Fruit fly (Drosophila melanogaster) whole organism, embryonic: Measurements from ENCODE around the gene Dlip1.

Experiments used
- Asciz ChIP-seq: fragments of 200-800 bp; sonication (Bioruptor generic); optimal IDR thresholded peaks from 2 replicates; lab custom pipeline; 2017; ENCODE audit warnings: missing biosample characterization, mild to moderate bottlenecking, missing genetic modification characterization, missing genetic modification reagents
- Awh ChIP-seq: fragments of 200-800 bp; sonication (Bioruptor generic); IDR thresholded peaks from 2 replicates; pipeline ENCODE4, ENCODE4 v1.3.6; 2022; ENCODE audit warnings: missing biosample characterization, missing genetic modification characterization
- B-H2 ChIP-seq: fragments of 200-800 bp; sonication (Bioruptor generic); optimal IDR thresholded peaks from 2 replicates; lab custom pipeline; 2018; ENCODE audit warnings: missing biosample characterization, mild to moderate bottlenecking, missing genetic modification characterization
- BtbVII ChIP-seq: fragments of 200-800 bp; sonication (Bioruptor generic); optimal IDR thresholded peaks from 3 replicates; lab custom pipeline; 2017; ENCODE audit warnings: missing biosample characterization, mild to moderate bottlenecking, missing genetic modification characterization
- C15 ChIP-seq: fragments of 200-800 bp; sonication (Bioruptor generic); IDR thresholded peaks from 3 replicates; pipeline ENCODE4 v1.3.6; 2022; ENCODE audit warnings: missing biosample characterization, missing genetic modification characterization
- CG10565 ChIP-seq: fragments of 200-800 bp; sonication (Bioruptor generic); optimal IDR thresholded peaks from 3 replicates; lab custom pipeline; 2016; ENCODE audit warnings: missing biosample characterization, mild to moderate bottlenecking, missing genetic modification characterization
- CG11456 ChIP-seq: fragments of 200-800 bp; sonication (Bioruptor generic); IDR thresholded peaks from 3 replicates; pipeline ENCODE4 v1.3.6; 2022; ENCODE audit warnings: missing biosample characterization, missing genetic modification characterization
- CG12104 ChIP-seq: fragments of 200-800 bp; sonication (Bioruptor generic); optimal IDR thresholded peaks from 3 replicates; lab custom pipeline; 2016; ENCODE audit warnings: missing biosample characterization, missing genetic modification characterization
- CG12155 ChIP-seq: fragments of 200-800 bp; sonication (Bioruptor generic); optimal IDR thresholded peaks from 3 replicates; lab custom pipeline; 2016; ENCODE audit warnings: missing biosample characterization, missing genetic modification characterization
- CG12391 ChIP-seq: fragments of 200-800 bp; sonication (Bioruptor generic); optimal IDR thresholded peaks from 3 replicates; lab custom pipeline; 2018; ENCODE audit warnings: missing biosample characterization, mild to moderate bottlenecking, missing genetic modification characterization, moderate library complexity
- CG18011 ChIP-seq: fragments of 200-800 bp; sonication (Bioruptor generic); optimal IDR thresholded peaks from 2 replicates; lab custom pipeline; 2017; ENCODE audit warnings: missing biosample characterization, missing genetic modification characterization, mild to moderate bottlenecking, moderate library complexity, missing genotype
- CG2199 ChIP-seq: fragments of 200-800 bp; sonication (Bioruptor generic); IDR thresholded peaks from 3 replicates; pipeline ENCODE4 v1.3.6; 2022; ENCODE audit warnings: missing biosample characterization, missing genetic modification characterization
- CG2678 ChIP-seq: fragments of 200-800 bp; sonication (Bioruptor generic); optimal IDR thresholded peaks from 3 replicates; lab custom pipeline; 2019; ENCODE audit warnings: missing biosample characterization, mild to moderate bottlenecking, missing genetic modification characterization, moderate library complexity
- CG31388 ChIP-seq: fragments of 200-800 bp; sonication (Bioruptor generic); optimal IDR thresholded peaks from 2 replicates; lab custom pipeline; 2016; ENCODE audit warnings: missing biosample characterization, missing genetic modification characterization
- CG32532 ChIP-seq: fragments of 200-800 bp; sonication (Bioruptor generic); IDR thresholded peaks from 2 replicates; pipeline ENCODE4 v1.3.6; 2022; ENCODE audit warnings: missing biosample characterization, missing genetic modification characterization
- CG32767 ChIP-seq: fragments of 200-800 bp; sonication (Bioruptor generic); IDR thresholded peaks from 2 replicates; pipeline ENCODE4 v1.3.6; 2022; ENCODE audit warnings: missing biosample characterization, missing genetic modification characterization
- CG34224 ChIP-seq: fragments of 200-800 bp; sonication (Bioruptor generic); IDR thresholded peaks from 3 replicates; pipeline ENCODE4 v1.3.6; 2022; ENCODE audit warnings: missing biosample characterization, missing genetic modification characterization; ENCODE audit not compliant: partially characterized antibody
- CG42726 ChIP-seq: fragments of 200-800 bp; sonication (Bioruptor generic); IDR thresholded peaks from 2 replicates; pipeline ENCODE4 v1.3.6; 2022; ENCODE audit warnings: missing biosample characterization, missing genetic modification characterization; ENCODE audit not compliant: partially characterized antibody
- CG6683 ChIP-seq: fragments of 200-800 bp; sonication (Bioruptor generic); optimal IDR thresholded peaks from 2 replicates; lab custom pipeline; 2017; ENCODE audit warnings: missing biosample characterization, mild to moderate bottlenecking, missing genetic modification characterization, missing genetic modification reagents
- CG9215 ChIP-seq: fragments of 200-800 bp; sonication (Bioruptor generic); IDR thresholded peaks from 2 replicates; pipeline ENCODE4 v1.3.6; 2022; ENCODE audit warnings: missing biosample characterization, missing genetic modification characterization
- Eip74EF ChIP-seq, 2 experiments: fragments of 200-800 bp in 1 of 2; fragments of >200 bp in 1 of 2; sonication (Bioruptor generic) in 1 of 2; optimal IDR thresholded peaks; 2 replicates each; lab custom pipeline; 2017 to 2019; ENCODE audit warnings: missing biosample characterization in 2 of 2, missing genetic modification characterization in 2 of 2, mild to moderate bottlenecking in 1 of 2, moderate library complexity in 1 of 2
- Elba2 ChIP-seq: fragments of 200-800 bp; sonication (Bioruptor generic); optimal IDR thresholded peaks from 3 replicates; lab custom pipeline; 2016; ENCODE audit warnings: missing biosample characterization, missing genetic modification characterization
- Gsc ChIP-seq: fragments of 200-800 bp; sonication (Bioruptor generic); IDR thresholded peaks from 2 replicates; pipeline ENCODE4 v1.3.6; 2022; ENCODE audit warnings: missing biosample characterization, missing genetic modification characterization
- HLH4C ChIP-seq: fragments of 200-800 bp; sonication (Bioruptor generic); IDR thresholded peaks from 3 replicates; pipeline ENCODE4 v1.3.6; 2022; ENCODE audit warnings: missing biosample characterization, missing genetic modification characterization; ENCODE audit not compliant: partially characterized antibody
- Hr78 ChIP-seq, 2 experiments: fragments of 200-800 bp in 1 of 2; fragments of >200 bp in 1 of 2; sonication (Bioruptor generic) in 1 of 2; optimal IDR thresholded peaks; 2 replicates each; lab custom pipeline; 2017 to 2019; ENCODE audit warnings: missing biosample characterization in 2 of 2, missing genetic modification characterization in 2 of 2, mild to moderate bottlenecking in 1 of 2, moderate library complexity in 1 of 2
- Lpt ChIP-seq: fragments of >200 bp; optimal IDR thresholded peaks from 2 replicates; lab custom pipeline; 2018; ENCODE audit warnings: missing biosample characterization, missing genetic modification characterization
- NC2β ChIP-seq: fragments of 200-800 bp; sonication (Bioruptor generic); optimal IDR thresholded peaks from 2 replicates; lab custom pipeline; 2016; ENCODE audit warnings: missing biosample characterization, missing genetic modification characterization
- Nf-YA ChIP-seq: fragments of 200-800 bp; sonication (Bioruptor generic); IDR thresholded peaks from 2 replicates; pipeline ENCODE4 v1.3.6; 2022; ENCODE audit warnings: missing biosample characterization, missing genetic modification characterization
- Sin3A ChIP-seq: fragments of >200 bp; optimal IDR thresholded peaks from 2 replicates; lab custom pipeline; 2018
- Sox102F ChIP-seq: fragments of 200-800 bp; sonication (Bioruptor generic); optimal IDR thresholded peaks from 2 replicates; lab custom pipeline; 2018; ENCODE audit warnings: missing biosample characterization, mild to moderate bottlenecking, missing genetic modification characterization, moderate library complexity
- Xbp1 ChIP-seq: fragments of 200-800 bp; sonication (Bioruptor generic); optimal IDR thresholded peaks from 3 replicates; lab custom pipeline; 2016; ENCODE audit warnings: missing biosample characterization, mild to moderate bottlenecking, missing genetic modification characterization
- YL-1 ChIP-seq: fragments of 200-800 bp; sonication (Bioruptor generic); optimal IDR thresholded peaks from 3 replicates; lab custom pipeline; 2017; ENCODE audit warnings: missing biosample characterization, mild to moderate bottlenecking, missing genetic modification characterization
- bowl ChIP-seq: fragments of 200-800 bp; sonication (Bioruptor generic); IDR thresholded peaks from 2 replicates; pipeline ENCODE4 v1.3.6; 2022; ENCODE audit warnings: missing biosample characterization, missing genetic modification characterization
- chif ChIP-seq, 2 experiments: fragments of 200-800 bp; sonication (Bioruptor generic); optimal IDR thresholded peaks; 3 replicates each; lab custom pipeline; 2016; ENCODE audit warnings: missing biosample characterization in 2 of 2, missing genetic modification characterization in 2 of 2
- chm ChIP-seq: fragments of 200-800 bp; sonication (Bioruptor generic); IDR thresholded peaks from 2 replicates; pipeline ENCODE4 v1.3.6; 2022; ENCODE audit warnings: missing biosample characterization, missing genetic modification characterization
- corto ChIP-seq: fragments of 200-800 bp; sonication (Bioruptor generic); optimal IDR thresholded peaks from 2 replicates; lab custom pipeline; 2016; ENCODE audit warnings: missing biosample characterization, mild to moderate bottlenecking, missing genetic modification characterization, moderate library complexity
- dmrt99B ChIP-seq: fragments of 200-800 bp; sonication (Bioruptor generic); optimal IDR thresholded peaks from 2 replicates; lab custom pipeline; 2018; ENCODE audit warnings: missing biosample characterization, mild to moderate bottlenecking, missing genetic modification characterization, moderate library complexity
- gem ChIP-seq: fragments of 200-800 bp; sonication (Bioruptor generic); optimal IDR thresholded peaks from 2 replicates; lab custom pipeline; 2019; ENCODE audit warnings: missing biosample characterization, mild to moderate bottlenecking, missing genetic modification characterization, moderate library complexity
- gsb ChIP-seq: fragments of 200-800 bp; sonication (Bioruptor generic); IDR thresholded peaks from 2 replicates; pipeline ENCODE4 v1.3.6; 2022; ENCODE audit warnings: missing biosample characterization, missing genetic modification characterization
- jigr1 ChIP-seq: fragments of 200-800 bp; sonication (Bioruptor generic); IDR thresholded peaks from 3 replicates; pipeline ENCODE4 v1.3.6; 2022; ENCODE audit warnings: missing biosample characterization, missing genetic modification characterization
- ken ChIP-seq: fragments of 200-800 bp; sonication (Bioruptor generic); IDR thresholded peaks from 3 replicates; pipeline ENCODE4 v1.3.6; 2022; ENCODE audit warnings: missing biosample characterization, missing genetic modification characterization
- kni ChIP-seq: fragments of 200-800 bp; sonication (Bioruptor generic); optimal IDR thresholded peaks from 3 replicates; lab custom pipeline; 2017; ENCODE audit warnings: mild to moderate bottlenecking, missing biosample characterization, missing genetic modification reagents, missing genetic modification characterization
- phol ChIP-seq: fragments of 200-800 bp; sonication (Bioruptor generic); optimal IDR thresholded peaks from 3 replicates; lab custom pipeline; 2018; ENCODE audit warnings: missing biosample characterization, mild to moderate bottlenecking, missing genetic modification characterization, moderate library complexity
- pum ChIP-seq: fragments of 200-800 bp; sonication (Bioruptor generic); optimal IDR thresholded peaks from 2 replicates; lab custom pipeline; 2016; ENCODE audit warnings: missing biosample characterization, missing genetic modification characterization
- ranshi ChIP-seq: fragments of 200-800 bp; sonication (Bioruptor generic); IDR thresholded peaks from 2 replicates; pipeline ENCODE4 v1.3.6; 2022; ENCODE audit warnings: missing biosample characterization, missing genetic modification characterization
- sima ChIP-seq: fragments of 200-800 bp; sonication (Bioruptor generic); optimal IDR thresholded peaks from 2 replicates; lab custom pipeline; 2016; ENCODE audit warnings: missing biosample characterization, missing genetic modification characterization
- sqz ChIP-seq: fragments of 200-800 bp; sonication (Bioruptor generic); optimal IDR thresholded peaks from 3 replicates; lab custom pipeline; 2018; ENCODE audit warnings: missing biosample characterization, mild to moderate bottlenecking, missing genetic modification characterization
- trh ChIP-seq: fragments of 200-800 bp; sonication (Bioruptor generic); optimal IDR thresholded peaks from 2 replicates; lab custom pipeline; 2016; ENCODE audit warnings: missing biosample characterization, missing genetic modification characterization
- zf30C ChIP-seq: fragments of 200-800 bp; sonication (Bioruptor generic); optimal IDR thresholded peaks from 3 replicates; lab custom pipeline; 2018; ENCODE audit warnings: missing biosample characterization, mild to moderate bottlenecking, missing genetic modification characterization

Dlip1 gene

DNA sequence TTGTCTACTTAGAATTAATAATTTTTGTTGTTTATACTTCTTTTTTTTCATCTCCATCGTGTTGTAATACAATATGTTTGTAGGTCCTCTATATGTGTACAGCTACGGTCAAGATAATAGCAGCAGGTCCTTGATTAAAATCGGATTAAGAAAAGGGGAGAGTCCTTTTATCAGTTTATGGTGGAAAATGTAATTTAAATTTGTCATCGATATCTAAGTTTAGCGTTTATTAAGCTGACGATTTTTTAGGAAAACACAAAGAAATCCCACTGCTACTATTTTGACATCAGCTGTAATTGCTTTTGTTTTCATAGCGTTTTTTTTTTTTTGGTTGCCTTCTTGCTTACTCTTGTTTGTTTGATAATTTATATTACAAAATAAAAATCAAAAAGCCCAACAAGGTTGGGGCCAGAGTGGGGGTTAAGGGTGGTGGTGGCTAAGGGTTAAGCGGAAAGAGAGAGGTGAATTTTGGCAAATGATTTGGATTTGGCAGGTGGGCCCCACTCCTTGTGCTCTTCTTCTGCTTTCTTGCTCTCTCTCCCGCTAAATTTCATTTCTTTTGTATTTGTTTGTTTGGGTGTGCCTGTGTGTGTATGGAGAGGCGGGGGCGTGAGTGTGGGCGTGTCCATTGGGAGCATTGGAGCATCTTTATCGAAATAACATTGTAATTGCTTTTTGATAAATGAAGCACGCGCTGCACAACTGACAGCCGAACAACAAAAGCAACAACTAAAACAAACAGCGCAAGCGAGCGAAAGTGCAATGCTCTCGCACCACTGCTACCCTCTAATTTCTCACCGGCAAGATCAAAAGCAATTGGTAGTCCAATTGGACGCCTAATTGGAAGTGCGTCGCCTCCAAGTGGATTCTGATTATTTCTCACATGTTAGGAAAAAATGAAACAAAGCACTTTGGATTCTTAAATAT is 37.3 kb upstream of the Dlip1 start (continued):
- no peak for TF ChIP-seq CG12104 (GFP tag; lab: Kevin White, UChicago)
- no peak for TF ChIP-seq ranshi (GFP tag; lab: Robert Waterston, UW)
- TF ChIP-seq CG42726 (GFP tag; lab: Robert Waterston, UW): no peak
- TF ChIP-seq chif (GFP tag; optimal IDR thresholded peaks at IDR 0.05; lab: Kevin White, UChicago): peak in 1 of 2 experiments; percentile 52
- peak; percentile 63 for TF ChIP-seq Sox102F
- no peak for TF ChIP-seq zf30C (GFP tag; lab: Kevin White, UChicago)
- no peak for TF ChIP-seq jigr1 (GFP tag; lab: Robert Waterston, UW)
- TF ChIP-seq CG11456 (GFP tag; lab: Robert Waterston, UW): 0 out of 3 replicates have a peak, but pooled peaks have one; percentile 10
- no peak for TF ChIP-seq Lpt (GFP tag; lab: Kevin White, UChicago)
- peak; percentile 11 for TF ChIP-seq Asciz (GFP tag; lab: Kevin White, UChicago)
- TF ChIP-seq kni (GFP tag; lab: Kevin White, UChicago): no peak
- peak; percentile 65 for TF ChIP-seq dmrt99B (tag; lab: Kevin White, UChicago)
- TF ChIP-seq YL-1: no peak
- TF ChIP-seq BtbVII (GFP tag; lab: Kevin White, UChicago): peak; percentile 45
- peak; percentile 45 for TF ChIP-seq Xbp1 (GFP tag; lab: Kevin White, UChicago)
- no peak for TF ChIP-seq B-H2 (GFP tag; lab: Kevin White, UChicago)
- TF ChIP-seq corto (GFP tag; lab: Kevin White, UChicago): no peak
- TF ChIP-seq Eip74EF (GFP tag; optimal IDR thresholded peaks at IDR 0.05; lab: Kevin White, UChicago): peak in 1 of 2 experiments; percentile 22
- no peak for TF ChIP-seq Hr78 (GFP tag; optimal IDR thresholded peaks at IDR 0.05; lab: Kevin White, UChicago)
- TF ChIP-seq CG2678 (tag; lab: Kevin White, UChicago): peak; percentile 67
- no peak for TF ChIP-seq chm (GFP tag; lab: Robert Waterston, UW)
- TF ChIP-seq CG32767: no peak
- TF ChIP-seq CG34224 (GFP tag; lab: Robert Waterston, UW): no peak
- TF ChIP-seq gem (tag; lab: Kevin White, UChicago): peak; percentile 71
- no peak for TF ChIP-seq CG6683 (GFP tag; lab: Kevin White, UChicago)
- TF ChIP-seq CG9215 (GFP tag; lab: Robert Waterston, UW): no peak
- no peak for TF ChIP-seq C15 (GFP tag; lab: Robert Waterston, UW)
- TF ChIP-seq CG18011 (GFP tag; lab: Kevin White, UChicago): no peak
- no peak for TF ChIP-seq Nf-YA (GFP tag; lab: Robert Waterston, UW)
- no peak for TF ChIP-seq gsb
- no peak for TF ChIP-seq Gsc (GFP tag; lab: Robert Waterston, UW)
- no peak for TF ChIP-seq Elba2 (GFP tag; lab: Kevin White, UChicago)
- no peak for TF ChIP-seq bowl (GFP tag; lab: Robert Waterston, UW)
- no peak for TF ChIP-seq pum (GFP tag; lab: Kevin White, UChicago)
- peak; percentile 58; the same call in 1 of the 2 replicates for TF ChIP-seq CG32532 (GFP tag; lab: Robert Waterston, UW)
- TF ChIP-seq CG31388 (GFP tag; lab: Kevin White, UChicago): no peak
- TF ChIP-seq CG10565 (GFP tag; lab: Kevin White, UChicago): no peak
- TF ChIP-seq HLH4C: no peak
- TF ChIP-seq phol: peak; percentile 54
- no peak for TF ChIP-seq CG12155 (GFP tag; lab: Kevin White, UChicago)
- peak; percentile 45 for TF ChIP-seq CG12391 (tag; lab: Kevin White, UChicago)
- TF ChIP-seq Awh: no peak
- no peak for TF ChIP-seq sima (GFP tag; lab: Kevin White, UChicago)
- no peak for TF ChIP-seq sqz (GFP tag; lab: Kevin White, UChicago)
- TF ChIP-seq CG2199 (GFP tag; lab: Robert Waterston, UW): no peak
- TF ChIP-seq trh (GFP tag; lab: Kevin White, UChicago): no peak
- TF ChIP-seq ken: peak; percentile 41; the same call in 1 of the 3 replicates
- no peak for TF ChIP-seq NC2β
- no peak for TF ChIP-seq Sin3A (lab: Kevin White, UChicago)
